Fruit fly (Drosophila melanogaster): ENCODE data around the gene CG7168.

CG7168 gene

dm6 chr3R:18242089-18242955 lies 16.4 kb upstream of the CG7168 start, which contains the start of the genes CG7156 and 14-3-3epsilon (continued):
- TF ChIP-seq Sry-δ (GFP tag; optimal IDR thresholded peaks at IDR 0.05) (peak; percentile 72), chn (GFP tag; optimal IDR thresholded peaks at IDR 0.05) (peak; percentile 5), HHEX (GFP tag; optimal IDR thresholded peaks at IDR 0.05) (peak; percentile 19), crc (GFP tag; optimal IDR thresholded peaks at IDR 0.05) (no peak), Mrtf (GFP tag; IDR thresholded peaks at IDR 0.05) (no peak), Awh (GFP tag; IDR thresholded peaks at IDR 0.05) (no peak), al (GFP tag; IDR thresholded peaks at IDR 0.05) (no peak), CG32767 (GFP tag; IDR thresholded peaks at IDR 0.05) (peak; percentile 63), CG2712 (tag; optimal IDR thresholded peaks at IDR 0.05) (peak; percentile 63), CG2678 (tag; optimal IDR thresholded peaks at IDR 0.05) (no peak), pfk (GFP tag; optimal IDR thresholded peaks at IDR 0.05) (peak; percentile 7), D (optimal IDR thresholded peaks at IDR 0.05) (no peak), D (GFP tag; optimal IDR thresholded peaks at IDR 0.05) (no peak), z (GFP tag; IDR thresholded peaks at IDR 0.05) (no peak), Nf-YC (tag; optimal IDR thresholded peaks at IDR 0.05) (peak; percentile 49), ci (GFP tag; IDR thresholded peaks at IDR 0.05) (peak; percentile 72), CG1233 (GFP tag; optimal IDR thresholded peaks at IDR 0.05) (peak; percentile 15), NC2β (GFP tag; optimal IDR thresholded peaks at IDR 0.05) (no peak), H2.0 (GFP tag; IDR thresholded peaks at IDR 0.05) (0 out of 2 replicates have a peak, but pooled peaks have one; percentile 24), CG15269 (tag; optimal IDR thresholded peaks at IDR 0.05) (no peak), Adf1 (GFP tag; IDR thresholded peaks at IDR 0.05) (peak; percentile 41; the same call in 1 of the 2 replicates), CG7556 (GFP tag; optimal IDR thresholded peaks at IDR 0.05) (peak; percentile 43), lola (GFP tag; optimal IDR thresholded peaks at IDR 0.05) (peak in 1 of 3 experiments; percentile 57), zfh1 (GFP tag; IDR thresholded peaks at IDR 0.05) (0 out of 3 replicates have a peak, but pooled peaks have one; percentile 37), peb (GFP tag; IDR thresholded peaks at IDR 0.05) (no peak), Hr51 (GFP tag; optimal IDR thresholded peaks at IDR 0.05) (no peak), CG10267 (tag; optimal IDR thresholded peaks at IDR 0.05) (peak; percentile 75), E2f2 (GFP tag; IDR thresholded peaks at IDR 0.05) (peak; percentile 48), chm (GFP tag; IDR thresholded peaks at IDR 0.05) (peak; percentile 77), CG31224 (GFP tag; IDR thresholded peaks at IDR 0.05) (no peak), Kr (GFP tag; optimal IDR thresholded peaks at IDR 0.05) (no peak), crol (GFP tag; IDR thresholded peaks at IDR 0.05) (no peak), mirr (GFP tag; optimal IDR thresholded peaks at IDR 0.05) (no peak), en (GFP tag; optimal IDR thresholded peaks at IDR 0.05) (no peak), oc (tag; optimal IDR thresholded peaks at IDR 0.05) (peak; percentile 8), otp (GFP tag; IDR thresholded peaks at IDR 0.05) (0 out of 3 replicates have a peak, but pooled peaks have one; percentile 19), CG12391 (tag; optimal IDR thresholded peaks at IDR 0.05) (peak; percentile 77), HLH3B (GFP tag; IDR thresholded peaks at IDR 0.05) (no peak), Camta (GFP tag; optimal IDR thresholded peaks at IDR 0.05) (peak; percentile 25), stc (GFP tag; IDR thresholded peaks at IDR 0.05) (no peak), mld (GFP tag; IDR thresholded peaks at IDR 0.05; ENCODE audit: partially characterized antibody) (0 out of 3 replicates have a peak, but pooled peaks have one; percentile 26), sna (GFP tag; IDR thresholded peaks at IDR 0.05; ENCODE audit: partially characterized antibody) (no peak), Eip74EF (GFP tag; optimal IDR thresholded peaks at IDR 0.05) (peak in 1 of 2 experiments; percentile 22), CG11696 (GFP tag; IDR thresholded peaks at IDR 0.05) (no peak), CG3838 (GFP tag; optimal IDR thresholded peaks at IDR 0.05) (peak; percentile 14), zen (tag; optimal IDR thresholded peaks at IDR 0.05) (peak; percentile 57), CG7987 (GFP tag; optimal IDR thresholded peaks at IDR 0.05) (peak; percentile 17), CG30403 (GFP tag; optimal IDR thresholded peaks at IDR 0.05) (peak; percentile 67), run (tag; optimal IDR thresholded peaks at IDR 0.05) (no peak)

Measured in whole organism, embryonic.